Fruit fly (Drosophila melanogaster) S2 (cell line): Measurements from ENCODE around the gene ex.

Experiments used
- CG8478 ChIP-seq: fragments of >200 bp; optimal IDR thresholded peaks from 2 replicates; lab custom pipeline; 2018
- CTCF ChIP-seq, 2 experiments: fragments of >200 bp; optimal IDR thresholded peaks; 2 replicates each; lab custom pipeline; 2018

DNA sequence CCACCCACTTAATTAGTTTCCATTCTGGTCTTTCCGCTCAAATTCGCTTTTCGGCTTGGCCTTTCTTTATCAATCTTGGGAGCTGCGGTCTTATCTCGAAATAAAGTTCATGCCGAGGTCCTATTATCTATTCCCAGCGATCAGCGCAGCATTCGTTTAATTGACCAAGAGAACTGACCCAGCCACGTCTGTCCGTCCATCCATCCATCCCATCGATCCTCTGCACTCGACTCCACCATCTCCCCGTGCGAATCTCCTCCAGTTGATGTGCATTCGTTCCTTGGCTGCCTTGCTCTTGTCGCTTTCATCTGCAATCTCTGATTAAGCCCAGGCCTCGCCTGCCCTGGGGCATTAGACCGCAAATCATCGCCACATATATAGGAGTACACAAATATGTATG, 65.8 kb downstream of the ex start:
- TF ChIP-seq CG8478 (lab: Kevin White, UChicago) (no peak), CTCF (optimal IDR thresholded peaks at IDR 0.05; lab: Kevin White, UChicago) (no peak)
